Worm (Caenorhabditis elegans): ENCODE measurements around the gene spig-5.

Gene spig-5

ce11 chrV:14322743-14323142, 14.5 kb downstream of the spig-5 start, which contains the start of gene F47B8.3 (continued):
- TF ChIP-seq swsn-7 (tag; optimal IDR thresholded peaks at IDR 0.05) (peak; percentile 40), efl-3 (GFP tag; optimal IDR thresholded peaks at IDR 0.05) (no peak), hlh-4 (tag; optimal IDR thresholded peaks at IDR 0.05) (no peak), ces-1 (GFP tag; optimal IDR thresholded peaks at IDR 0.05) (no peak), egl-13 (tag; optimal IDR thresholded peaks at IDR 0.05) (no peak), xbp-1 (tag; optimal IDR thresholded peaks at IDR 0.05) (no peak), nhr-77 (tag; optimal IDR thresholded peaks at IDR 0.05) (no peak), aha-1 (tag; optimal IDR thresholded peaks at IDR 0.05) (no peak), lin-14 (GFP tag; optimal IDR thresholded peaks at IDR 0.05) (peak; percentile 92)

- TF ChIP-seq ceh-8 (GFP tag; optimal IDR thresholded peaks at IDR 0.05) (peak; percentile 83), nhr-28 (tag; optimal IDR thresholded peaks at IDR 0.05) (no peak)
These were observed 16.5 kb downstream of the spig-5 start, which contains the start of the genes F47B8.4 and F47B8.18 for ce11 chrV:14324502-14325467. F47B8.4 (minus strand) TSS chrV:14324673. F47B8.18 (minus strand) TSS chrV:14325464.

ce11 chrV:14327776-14328175, 19.5 kb downstream of the spig-5 start, which contains the start of gene F47B8.5:
F47B8.5 (minus strand) TSS chrV:14327876.
- TF ChIP-seq unc-86 (tag; optimal IDR thresholded peaks at IDR 0.05) (no peak), tlp-1 (tag; optimal IDR thresholded peaks at IDR 0.05) (no peak), nhr-71 (tag; optimal IDR thresholded peaks at IDR 0.05) (no peak), vab-15 (tag; optimal IDR thresholded peaks at IDR 0.05) (no peak), nhr-76 (tag; optimal IDR thresholded peaks at IDR 0.05) (no peak), aly-2 (tag; optimal IDR thresholded peaks at IDR 0.05) (no peak), grh-1 (GFP tag; IDR thresholded peaks at IDR 0.05) (no peak), alr-1 (tag; optimal IDR thresholded peaks at IDR 0.05; ENCODE audit: borderline replicate concordance) (no peak)

ce11 chrV:14328806-14329205, 20.5 kb downstream of the spig-5 start, which contains the start of gene pepm-1:
pepm-1 (plus strand) TSS chrV:14329106.
- TF ChIP-seq lsy-2 (tag; optimal IDR thresholded peaks at IDR 0.05) (no peak), blmp-1 (tag; optimal IDR thresholded peaks at IDR 0.05) (peak; percentile 13), nhr-28 (tag; optimal IDR thresholded peaks at IDR 0.05) (no peak)

- TF ChIP-seq nhr-20 (tag; optimal IDR thresholded peaks at IDR 0.05) (no peak), mdl-1 (tag; optimal IDR thresholded peaks at IDR 0.05) (peak in 1 of 2 experiments; percentile 20), ceh-90 (tag; optimal IDR thresholded peaks at IDR 0.05) (no peak), blmp-1 (tag; optimal IDR thresholded peaks at IDR 0.05) (peak; percentile 73), efl-1 (optimal IDR thresholded peaks at IDR 0.05) (no peak), efl-1 (GFP tag; optimal IDR thresholded peaks at IDR 0.05 in 1 of 2) (no peak), nhr-85 (tag) (peak; percentile 75), elt-3 (tag; optimal IDR thresholded peaks at IDR 0.05) (peak in 1 of 6 experiments; percentile 58), egl-27 (tag; optimal IDR thresholded peaks at IDR 0.05) (no peak), egl-13 (tag; optimal IDR thresholded peaks at IDR 0.05) (no peak), ceh-82 (tag; optimal IDR thresholded peaks at IDR 0.05) (no peak), nhr-12 (tag; optimal IDR thresholded peaks at IDR 0.05) (no peak), unc-98 (GFP tag; IDR thresholded peaks at IDR 0.05) (no peak), lin-14 (GFP tag; optimal IDR thresholded peaks at IDR 0.05) (peak; percentile 55), snu-23 (GFP tag; optimal IDR thresholded peaks at IDR 0.05) (peak; percentile 36), nhr-71 (tag; optimal IDR thresholded peaks at IDR 0.05) (peak; percentile 5), grh-1 (GFP tag; IDR thresholded peaks at IDR 0.05) (peak; percentile 65), dpl-1 (GFP tag; optimal IDR thresholded peaks at IDR 0.05) (no peak), lin-15B (tag; optimal IDR thresholded peaks at IDR 0.05) (no peak)
These were observed 23.2 kb downstream of the spig-5 start, which contains the start of gene F47B8.8 for ce11 chrV:14331477-14331876. F47B8.8 (plus strand) TSS chrV:14331733.
